Worm (Caenorhabditis elegans) whole organism, young adult: ENCODE results near the gene M04G7.1.

Source experiments
- B0019.2 ChIP-seq: fragments of 200-800 bp; sonication (Bioruptor generic); conservative IDR thresholded peaks from 2 replicates; pipeline ENCODE4 v1.3.6; 2022; ENCODE audit warnings: missing genetic modification reagents, missing genetic modification characterization, missing compliant biosample characterization
- C06A6.2 ChIP-seq: fragments of 200-800 bp; sonication (Bioruptor generic); conservative IDR thresholded peaks from 2 replicates; pipeline ENCODE4 v1.3.6; 2022; ENCODE audit warnings: missing genetic modification characterization, missing compliant biosample characterization
- D2030.7 ChIP-seq: fragments of 200-800 bp; sonication (Bioruptor generic); IDR thresholded peaks from 2 replicates; pipeline ENCODE4 v1.3.6; 2022; ENCODE audit warnings: missing genetic modification reagents, missing genetic modification characterization, missing compliant biosample characterization
- F10E7.11 ChIP-seq: sonication (generic microtip); optimal IDR thresholded peaks from 2 replicates; lab custom pipeline; 2017; ENCODE audit warnings: mild to moderate bottlenecking, missing genetic modification characterization, moderate library complexity, missing compliant biosample characterization
- F33H1.4 ChIP-seq: fragments of 200-800 bp; sonication (Bioruptor generic); IDR thresholded peaks from 2 replicates; pipeline ENCODE4 v1.3.6; 2022; ENCODE audit warnings: missing genetic modification reagents, missing genetic modification characterization, missing compliant biosample characterization
- F49E8.2 ChIP-seq: sonication (generic microtip); optimal IDR thresholded peaks from 3 replicates; lab custom pipeline; 2017; ENCODE audit warnings: missing genetic modification characterization, mild to moderate bottlenecking, missing compliant biosample characterization, antibody characterized with exemption, moderate library complexity; ENCODE audit not compliant: insufficient read depth
- F57C9.4 ChIP-seq: sonication (generic microtip); optimal IDR thresholded peaks from 2 replicates; lab custom pipeline; 2017; ENCODE audit warnings: mild to moderate bottlenecking, missing genetic modification characterization, missing compliant biosample characterization
- T07F8.4 ChIP-seq: sonication (generic microtip); optimal IDR thresholded peaks from 2 replicates; lab custom pipeline; 2016; ENCODE audit warnings: mild to moderate bottlenecking, missing genetic modification characterization, moderate library complexity, missing compliant biosample characterization
- Y53F4B.3 ChIP-seq: fragments of 200-800 bp; sonication (Bioruptor generic); IDR thresholded peaks from 2 replicates; pipeline ENCODE4 v1.3.6; 2022; ENCODE audit warnings: missing genetic modification reagents, missing genetic modification characterization, missing compliant biosample characterization
- Y67H2A.10 ChIP-seq: fragments of 200-800 bp; sonication (Bioruptor generic); conservative IDR thresholded peaks from 2 replicates; pipeline ENCODE4 v1.3.6; 2022; ENCODE audit warnings: missing genetic modification reagents, missing genetic modification characterization, missing compliant biosample characterization
- Y95B8A.8 ChIP-seq: fragments of 200-800 bp; sonication (Bioruptor generic); IDR thresholded peaks from 2 replicates; pipeline ENCODE4 v1.3.6; 2022; ENCODE audit warnings: missing genetic modification reagents, missing genetic modification characterization, missing compliant biosample characterization
- aptf-2 ChIP-seq: fragments of 200-800 bp; sonication (Bioruptor generic); conservative IDR thresholded peaks from 2 replicates; pipeline ENCODE4 v1.3.6; 2022; ENCODE audit warnings: missing genetic modification reagents, missing genetic modification characterization, missing compliant biosample characterization
- atf-7 ChIP-seq: sonication (generic microtip); optimal IDR thresholded peaks from 2 replicates; lab custom pipeline; 2017; ENCODE audit warnings: mild to moderate bottlenecking, missing genetic modification characterization, missing compliant biosample characterization
- ccch-3 ChIP-seq: fragments of 200-800 bp; sonication (Bioruptor generic); optimal IDR thresholded peaks from 2 replicates; lab custom pipeline; 2018; ENCODE audit warnings: mild to moderate bottlenecking, missing genetic modification characterization, missing compliant biosample characterization
- ceh-100 ChIP-seq: fragments of 200-800 bp; sonication (Bioruptor generic); IDR thresholded peaks from 2 replicates; pipeline ENCODE4 v1.3.6; 2022; ENCODE audit warnings: missing genetic modification reagents, missing genetic modification characterization, missing compliant biosample characterization
- ceh-40 ChIP-seq: fragments of 200-800 bp; sonication (Bioruptor generic); IDR thresholded peaks from 2 replicates; pipeline ENCODE4 v1.3.6; 2022; ENCODE audit warnings: missing genetic modification characterization, missing compliant biosample characterization
- ceh-91 ChIP-seq: fragments of 200-800 bp; sonication (Bioruptor generic); IDR thresholded peaks from 2 replicates; pipeline ENCODE4 v1.3.6; 2022; ENCODE audit warnings: missing genetic modification reagents, missing genetic modification characterization, missing compliant biosample characterization
- dpff-1 ChIP-seq: sonication (generic microtip); optimal IDR thresholded peaks from 2 replicates; lab custom pipeline; 2017; ENCODE audit warnings: mild to moderate bottlenecking, missing genetic modification characterization, missing compliant biosample characterization
- egrh-3 ChIP-seq: fragments of 200-800 bp; sonication (Bioruptor generic); IDR thresholded peaks from 2 replicates; pipeline ENCODE4 v1.3.6; 2022; ENCODE audit warnings: missing genetic modification reagents, missing genetic modification characterization, missing compliant biosample characterization
- fkh-3 ChIP-seq: sonication (generic microtip); optimal IDR thresholded peaks from 2 replicates; lab custom pipeline; 2016; ENCODE audit warnings: mild to moderate bottlenecking, missing genetic modification characterization, missing compliant biosample characterization
- hlh-26 ChIP-seq: fragments of 200-800 bp; sonication (Bioruptor generic); conservative IDR thresholded peaks from 2 replicates; pipeline ENCODE4 v1.3.6; 2022; ENCODE audit warnings: missing genetic modification reagents, missing genetic modification characterization, missing compliant biosample characterization
- hrde-1 ChIP-seq: sonication (generic microtip); optimal IDR thresholded peaks from 2 replicates; lab custom pipeline; 2016; ENCODE audit warnings: missing genetic modification characterization, mild to moderate bottlenecking, missing compliant biosample characterization, moderate library complexity, missing genotype, missing genetic modification reagents, borderline replicate concordance
- lag-1 ChIP-seq: fragments of 200-800 bp; sonication (Bioruptor generic); IDR thresholded peaks from 2 replicates; pipeline ENCODE4 v1.3.6; 2022; ENCODE audit warnings: missing genetic modification reagents, missing genetic modification characterization, missing compliant biosample characterization
- lin-26 ChIP-seq: fragments of 200-800 bp; sonication (Bioruptor generic); IDR thresholded peaks from 2 replicates; pipeline ENCODE4 v1.3.6; 2022; ENCODE audit warnings: missing genetic modification reagents, missing genetic modification characterization, missing compliant biosample characterization
- nfya-1 ChIP-seq: sonication (generic microtip); optimal IDR thresholded peaks from 2 replicates; lab custom pipeline; 2017; ENCODE audit warnings: antibody characterized with exemption, missing compliant biosample characterization, missing genetic modification characterization, borderline replicate concordance; ENCODE audit not compliant: insufficient read depth
- nhr-27 ChIP-seq: fragments of 200-800 bp; sonication (Bioruptor generic); optimal IDR thresholded peaks from 2 replicates; lab custom pipeline; 2018; ENCODE audit warnings: mild to moderate bottlenecking, missing genetic modification characterization, moderate library complexity, missing compliant biosample characterization
- nhr-90 ChIP-seq: sonication (generic microtip); optimal IDR thresholded peaks from 2 replicates; lab custom pipeline; 2016; ENCODE audit warnings: missing genotype, mild to moderate bottlenecking, missing genetic modification characterization, missing compliant biosample characterization
- repo-1 ChIP-seq: sonication (generic microtip); optimal IDR thresholded peaks from 2 replicates; lab custom pipeline; 2017; ENCODE audit warnings: mild to moderate bottlenecking, missing genetic modification characterization, missing compliant biosample characterization
- sea-2 ChIP-seq: fragments of 200-800 bp; sonication (Bioruptor generic); IDR thresholded peaks from 2 replicates; pipeline ENCODE4 v1.3.6; 2022; ENCODE audit warnings: missing genetic modification characterization, missing compliant biosample characterization
- sptf-2 ChIP-seq: fragments of 200-800 bp; sonication (Bioruptor generic); optimal IDR thresholded peaks from 2 replicates; lab custom pipeline; 2018; ENCODE audit warnings: mild to moderate bottlenecking, missing genetic modification characterization, missing compliant biosample characterization
- tbp1 ChIP-seq: fragments of 200-800 bp; sonication (Bioruptor generic); optimal IDR thresholded peaks from 2 replicates; lab custom pipeline; 2018; ENCODE audit warnings: mild to moderate bottlenecking, missing genetic modification characterization, missing compliant biosample characterization
- tbx-9 ChIP-seq: sonication (generic microtip); optimal IDR thresholded peaks from 2 replicates; lab custom pipeline; 2016; ENCODE audit warnings: borderline replicate concordance, missing genetic modification characterization, inconsistent platforms, missing compliant biosample characterization
- unc-130 ChIP-seq: sonication (generic microtip); optimal IDR thresholded peaks from 2 replicates; lab custom pipeline; 2016; ENCODE audit warnings: missing genetic modification reagents, missing genetic modification characterization, missing compliant biosample characterization
- ztf-18 ChIP-seq: sonication (generic microtip); optimal IDR thresholded peaks from 2 replicates; lab custom pipeline; 2016; ENCODE audit warnings: missing genotype, mild to moderate bottlenecking, missing genetic modification characterization, missing compliant biosample characterization
- ztf-26 ChIP-seq: sonication (generic microtip); optimal IDR thresholded peaks from 2 replicates; lab custom pipeline; 2017; ENCODE audit warnings: missing genetic modification characterization, missing compliant biosample characterization
- ztf-28 ChIP-seq: fragments of 200-800 bp; sonication (Bioruptor generic); IDR thresholded peaks from 2 replicates; pipeline ENCODE4 v1.3.6; 2022; ENCODE audit warnings: missing genetic modification reagents, missing genetic modification characterization, missing compliant biosample characterization
- ztf-6 ChIP-seq: fragments of 200-800 bp; sonication (Bioruptor generic); IDR thresholded peaks from 2 replicates; pipeline ENCODE4 v1.3.6; 2022; ENCODE audit warnings: missing genetic modification reagents, missing genetic modification characterization, missing compliant biosample characterization

Gene M04G7.1

DNA sequence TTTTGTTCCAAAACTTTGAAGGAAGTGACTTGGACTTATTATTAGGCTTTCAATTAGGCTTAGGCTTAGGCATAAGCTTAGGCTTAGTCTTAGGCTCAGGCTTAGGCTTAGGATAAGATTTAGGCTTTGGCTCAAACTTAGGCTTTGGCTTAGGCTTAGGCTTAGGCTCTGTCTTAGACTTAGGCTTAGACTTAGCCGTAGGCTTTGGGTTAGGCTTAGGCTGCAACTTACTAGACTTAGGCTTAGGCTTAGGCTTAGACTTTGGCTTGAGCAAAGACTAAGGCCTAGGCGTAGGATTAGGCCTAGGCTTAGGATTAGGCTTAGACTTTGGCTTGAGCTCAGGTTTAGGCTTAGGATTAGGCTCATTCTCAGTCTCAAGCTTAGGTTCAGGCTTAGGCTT is 29.2 kb downstream of the M04G7.1 start:
- no peak for TF ChIP-seq ztf-28 (GFP tag; lab: Robert Waterston, UW)
- TF ChIP-seq B0019.2, result no peak
- TF ChIP-seq sptf-2 (GFP tag; lab: Kevin White, UChicago), result no peak
- no peak for TF ChIP-seq F10E7.11 (tag; lab: Kevin White, UChicago)
- TF ChIP-seq Y67H2A.10 (GFP tag; lab: Robert Waterston, UW), result no peak
- no peak for TF ChIP-seq F33H1.4 (GFP tag; lab: Robert Waterston, UW)
- TF ChIP-seq nfya-1 (tag; lab: Kevin White, UChicago), result no peak
- TF ChIP-seq nhr-90 (tag; lab: Kevin White, UChicago), result no peak
- no peak for TF ChIP-seq dpff-1 (tag; lab: Kevin White, UChicago)
- TF ChIP-seq hlh-26 (GFP tag; lab: Robert Waterston, UW), result no peak
- TF ChIP-seq ztf-6, result no peak
- TF ChIP-seq sea-2, result no peak
- no peak for TF ChIP-seq fkh-3 (tag; lab: Kevin White, UChicago)
- no peak for TF ChIP-seq atf-7
- TF ChIP-seq ztf-26 (tag; lab: Kevin White, UChicago), result no peak
- no peak for TF ChIP-seq lin-26
- TF ChIP-seq Y95B8A.8 (GFP tag; lab: Robert Waterston, UW), result no peak
- TF ChIP-seq unc-130, result no peak

DNA sequence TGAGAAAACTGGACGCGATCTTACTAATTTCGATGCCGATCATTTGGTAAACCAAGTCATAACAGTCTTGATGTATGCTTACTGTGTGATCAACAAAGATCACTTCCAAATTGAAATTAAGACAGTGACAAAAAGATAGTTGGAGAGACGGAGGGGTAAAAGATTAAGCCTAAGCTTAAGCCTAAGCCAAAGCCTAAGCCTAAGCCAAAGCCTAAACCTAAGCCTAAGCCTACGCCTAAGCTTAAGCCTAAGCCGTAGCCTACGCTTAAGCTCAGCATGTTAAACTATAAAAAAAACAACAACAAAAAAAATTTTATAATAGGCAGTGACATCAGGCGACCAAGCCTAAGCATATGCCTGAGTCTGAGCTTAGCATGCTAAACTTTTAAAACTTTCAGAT is 41.6 kb downstream of the M04G7.1 start:
- no peak for TF ChIP-seq F10E7.11 (tag; lab: Kevin White, UChicago)
- TF ChIP-seq egrh-3 (GFP tag; lab: Robert Waterston, UW), result no peak
- TF ChIP-seq tbp1 (GFP tag; lab: Kevin White, UChicago), result no peak
- no peak for TF ChIP-seq Y53F4B.3
- TF ChIP-seq ceh-91 (GFP tag; lab: Robert Waterston, UW), result no peak
- no peak for TF ChIP-seq nhr-27
- no peak for TF ChIP-seq unc-130

DNA sequence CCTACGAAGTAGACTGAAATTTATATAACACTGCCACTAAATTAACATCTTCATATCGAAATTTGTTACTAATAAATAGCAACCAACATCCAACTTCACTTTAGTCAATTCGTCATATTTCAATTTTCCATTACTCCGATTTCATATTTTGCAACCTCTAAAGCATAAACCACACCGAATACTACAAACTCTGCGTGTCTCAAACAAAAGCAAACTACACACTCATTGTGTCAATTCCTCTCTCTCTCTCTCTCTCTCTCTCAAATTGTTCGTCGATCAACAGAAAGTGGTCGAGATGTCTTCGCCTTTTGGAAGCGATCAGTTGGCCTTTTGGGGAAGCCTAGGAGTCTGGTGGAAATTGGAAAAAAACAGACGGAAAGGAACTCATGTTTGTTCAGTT is 48.9 kb downstream of the M04G7.1 start:
- TF ChIP-seq ceh-40, result no peak
- no peak for TF ChIP-seq F57C9.4 (tag; lab: Kevin White, UChicago)
- TF ChIP-seq T07F8.4 (tag; lab: Kevin White, UChicago), result no peak
- no peak for TF ChIP-seq aptf-2 (GFP tag; lab: Robert Waterston, UW)
- TF ChIP-seq F33H1.4 (GFP tag; lab: Robert Waterston, UW), result no peak
- TF ChIP-seq D2030.7 (GFP tag; lab: Robert Waterston, UW), result no peak
- no peak for TF ChIP-seq repo-1 (tag; lab: Kevin White, UChicago)
- no peak for TF ChIP-seq hrde-1 (tag; lab: Kevin White, UChicago)
- no peak for TF ChIP-seq tbx-9 (tag; lab: Kevin White, UChicago)
- no peak for TF ChIP-seq C06A6.2
- TF ChIP-seq ceh-100 (GFP tag; lab: Robert Waterston, UW), result no peak
- no peak for TF ChIP-seq ccch-3
- TF ChIP-seq F49E8.2 (tag; lab: Kevin White, UChicago), result no peak
- no peak for TF ChIP-seq ztf-18 (tag; lab: Kevin White, UChicago)
- no peak for TF ChIP-seq lag-1
- no peak for TF ChIP-seq ztf-6
